Fruit fly (Drosophila melanogaster) whole organism, embryonic: ENCODE measurements around the gene Pits.

Source experiments
- BEAF-32 ChIP-seq: fragments of 200-800 bp; sonication (Bioruptor generic); optimal IDR thresholded peaks from 3 replicates; lab custom pipeline; 2017; ENCODE audit warnings: missing biosample characterization, missing genetic modification characterization, mild to moderate bottlenecking, moderate library complexity, missing genetic modification reagents
- CG10267 ChIP-seq: fragments of 200-800 bp; sonication (Bioruptor generic); optimal IDR thresholded peaks from 2 replicates; lab custom pipeline; 2018; ENCODE audit warnings: missing biosample characterization, mild to moderate bottlenecking, missing genetic modification characterization, moderate library complexity
- CG10543 ChIP-seq: fragments of 200-800 bp; sonication (Bioruptor generic); optimal IDR thresholded peaks from 3 replicates; lab custom pipeline; 2017; ENCODE audit warnings: missing biosample characterization, mild to moderate bottlenecking, missing genetic modification characterization, moderate library complexity
- CG10979 ChIP-seq: fragments of 200-800 bp; sonication (Bioruptor generic); optimal IDR thresholded peaks from 2 replicates; lab custom pipeline; 2018; ENCODE audit warnings: missing biosample characterization, mild to moderate bottlenecking, missing genetic modification characterization, moderate library complexity
- CG11456 ChIP-seq: fragments of 200-800 bp; sonication (Bioruptor generic); IDR thresholded peaks from 3 replicates; pipeline ENCODE4 v1.3.6; 2022; ENCODE audit warnings: missing biosample characterization, missing genetic modification characterization
- CG13123 ChIP-seq: fragments of 200-800 bp; sonication (Bioruptor generic); optimal IDR thresholded peaks from 2 replicates; lab custom pipeline; 2016; ENCODE audit warnings: missing biosample characterization, missing genetic modification characterization
- CG13424 ChIP-seq: fragments of 200-800 bp; sonication (Bioruptor generic); optimal IDR thresholded peaks from 2 replicates; lab custom pipeline; 2019; ENCODE audit warnings: missing biosample characterization, mild to moderate bottlenecking, missing genetic modification characterization, moderate library complexity
- CG13624 ChIP-seq: fragments of 200-800 bp; sonication (Bioruptor generic); optimal IDR thresholded peaks from 2 replicates; lab custom pipeline; 2016; ENCODE audit warnings: missing biosample characterization, missing genetic modification characterization
- CG32767 ChIP-seq: fragments of 200-800 bp; sonication (Bioruptor generic); IDR thresholded peaks from 2 replicates; pipeline ENCODE4 v1.3.6; 2022; ENCODE audit warnings: missing biosample characterization, missing genetic modification characterization
- CG4328 ChIP-seq: fragments of 200-800 bp; sonication (Bioruptor generic); optimal IDR thresholded peaks from 3 replicates; lab custom pipeline; 2017; ENCODE audit warnings: missing biosample characterization, missing genetic modification reagents, missing genetic modification characterization
- CG7928 ChIP-seq: fragments of 200-800 bp; sonication (Bioruptor generic); optimal IDR thresholded peaks from 2 replicates; lab custom pipeline; 2017; ENCODE audit warnings: missing biosample characterization, mild to moderate bottlenecking, missing genetic modification characterization
- CG9797 ChIP-seq: fragments of 200-800 bp; sonication (Bioruptor generic); optimal IDR thresholded peaks from 3 replicates; lab custom pipeline; 2018; ENCODE audit warnings: missing biosample characterization, mild to moderate bottlenecking, missing genetic modification characterization
- CG9817 ChIP-seq: fragments of 200-800 bp; sonication (Bioruptor generic); optimal IDR thresholded peaks from 2 replicates; lab custom pipeline; 2018; ENCODE audit warnings: missing biosample characterization, mild to moderate bottlenecking, missing genetic modification characterization, moderate library complexity
- CHES-1-like ChIP-seq: fragments of 200-800 bp; sonication (Bioruptor generic); optimal IDR thresholded peaks from 2 replicates; lab custom pipeline; 2016; ENCODE audit warnings: missing biosample characterization, missing genetic modification characterization
- Hsf ChIP-seq: fragments of 200-800 bp; sonication (Bioruptor generic); optimal IDR thresholded peaks from 3 replicates; lab custom pipeline; 2016; ENCODE audit warnings: missing biosample characterization, missing genetic modification characterization
- MBD-R2 ChIP-seq: fragments of 200-800 bp; sonication (Bioruptor generic); IDR thresholded peaks from 2 replicates; pipeline ENCODE4 v1.3.6; 2022; ENCODE audit warnings: missing biosample characterization, missing genetic modification characterization
- Med ChIP-seq: fragments of 200-800 bp; sonication (Bioruptor generic); peaks from one replicate; lab custom pipeline; 2016; ENCODE audit warnings: missing biosample characterization, missing genetic modification characterization, mild to moderate bottlenecking, inconsistent platforms, moderate library complexity
- Side ChIP-seq: fragments of 200-800 bp; sonication (Bioruptor generic); optimal IDR thresholded peaks from 2 replicates; lab custom pipeline; 2016; ENCODE audit warnings: missing biosample characterization, missing genetic modification characterization
- Tbp ChIP-seq: fragments of >200 bp; optimal IDR thresholded peaks from 2 replicates; lab custom pipeline; 2018; ENCODE audit warnings: missing biosample characterization, missing genetic modification characterization
- Vsx1 ChIP-seq: fragments of 200-800 bp; sonication (Bioruptor generic); optimal IDR thresholded peaks from 2 replicates; lab custom pipeline; 2017; ENCODE audit warnings: missing biosample characterization, mild to moderate bottlenecking, missing genetic modification characterization, missing genetic modification reagents
- YL-1 ChIP-seq: fragments of 200-800 bp; sonication (Bioruptor generic); optimal IDR thresholded peaks from 3 replicates; lab custom pipeline; 2017; ENCODE audit warnings: missing biosample characterization, mild to moderate bottlenecking, missing genetic modification characterization
- chinmo ChIP-seq: fragments of 200-800 bp; sonication (Bioruptor generic); IDR thresholded peaks from 4 replicates; pipeline ENCODE4 v1.3.6; 2022; ENCODE audit warnings: missing biosample characterization, missing genetic modification characterization; ENCODE audit not compliant: partially characterized antibody
- crp ChIP-seq, 2 experiments: fragments of 200-800 bp; sonication (Bioruptor generic); optimal IDR thresholded peaks; 2 replicates in 1 of 2; 3 replicates in 1 of 2; lab custom pipeline; 2017; ENCODE audit warnings: missing biosample characterization in 2 of 2, missing genetic modification characterization in 2 of 2, mild to moderate bottlenecking in 1 of 2, moderate library complexity in 1 of 2
- disco-r ChIP-seq: fragments of 200-800 bp; sonication (Bioruptor generic); optimal IDR thresholded peaks from 2 replicates; lab custom pipeline; 2016; ENCODE audit warnings: missing biosample characterization, missing genetic modification characterization
- dysf ChIP-seq: fragments of 200-800 bp; sonication (Bioruptor generic); IDR thresholded peaks from 3 replicates; pipeline ENCODE4 v1.3.6; 2022; ENCODE audit warnings: missing biosample characterization, missing genetic modification characterization
- ems ChIP-seq: fragments of 200-800 bp; sonication (Bioruptor generic); optimal IDR thresholded peaks from 3 replicates; lab custom pipeline; 2016; ENCODE audit warnings: missing biosample characterization, missing genetic modification characterization
- ewg ChIP-seq: fragments of 200-800 bp; sonication (Bioruptor generic); optimal IDR thresholded peaks from 3 replicates; lab custom pipeline; 2017; ENCODE audit warnings: mild to moderate bottlenecking, missing biosample characterization, missing genetic modification reagents, missing genetic modification characterization
- fu2 ChIP-seq: fragments of 200-800 bp; sonication (Bioruptor generic); optimal IDR thresholded peaks from 2 replicates; lab custom pipeline; 2016; ENCODE audit warnings: missing biosample characterization, missing genetic modification characterization
- kah ChIP-seq: fragments of 200-800 bp; sonication (Bioruptor generic); optimal IDR thresholded peaks from 2 replicates; lab custom pipeline; 2018; ENCODE audit warnings: missing biosample characterization, mild to moderate bottlenecking, missing genetic modification characterization
- klu ChIP-seq: fragments of 200-800 bp; sonication (Bioruptor generic); IDR thresholded peaks from 2 replicates; pipeline ENCODE4 v1.3.6; 2022; ENCODE audit warnings: missing biosample characterization, missing genetic modification characterization
- knrl ChIP-seq: fragments of 200-800 bp; sonication (Bioruptor generic); IDR thresholded peaks from 3 replicates; pipeline ENCODE4 v1.3.6; 2022; ENCODE audit warnings: missing biosample characterization, missing genetic modification characterization; ENCODE audit not compliant: partially characterized antibody
- lbe ChIP-seq: fragments of 200-800 bp; sonication (Bioruptor generic); optimal IDR thresholded peaks from 2 replicates; lab custom pipeline; 2016; ENCODE audit warnings: missing biosample characterization, mild to moderate bottlenecking, missing genetic modification characterization
- lmd ChIP-seq: fragments of 200-800 bp; sonication (Bioruptor generic); IDR thresholded peaks from 2 replicates; pipeline ENCODE4 v1.3.6; 2022; ENCODE audit warnings: missing biosample characterization, missing genetic modification characterization
- mld ChIP-seq: fragments of 200-800 bp; sonication (Bioruptor generic); IDR thresholded peaks from 3 replicates; pipeline ENCODE4 v1.3.6; 2022; ENCODE audit warnings: missing biosample characterization, missing genetic modification characterization; ENCODE audit not compliant: partially characterized antibody
- onecut ChIP-seq: fragments of 200-800 bp; sonication (Bioruptor generic); IDR thresholded peaks from 2 replicates; pipeline ENCODE4 v1.3.6; 2022; ENCODE audit warnings: missing biosample characterization, missing genetic modification characterization
- pan ChIP-seq, 4 experiments: fragments of >200 bp in 3 of 4; fragments of 200-800 bp in 1 of 4; sonication (Bioruptor generic) in 1 of 4; optimal IDR thresholded peaks in 3 of 4; IDR thresholded peaks in 1 of 4; 2 replicates each; pipeline versions ENCODE4 v1.3.6 to Lab custom; 2017 to 2022; ENCODE audit warnings: missing biosample characterization in 2 of 4, missing genetic modification characterization in 2 of 4, mixed read lengths in 1 of 4
- phol ChIP-seq: fragments of 200-800 bp; sonication (Bioruptor generic); optimal IDR thresholded peaks from 3 replicates; lab custom pipeline; 2018; ENCODE audit warnings: missing biosample characterization, mild to moderate bottlenecking, missing genetic modification characterization, moderate library complexity
- prd ChIP-seq, 3 experiments: fragments of >200 bp in 2 of 3; fragments of 200-800 bp in 1 of 3; sonication (Bioruptor generic) in 1 of 3; optimal IDR thresholded peaks in 2 of 3; IDR thresholded peaks in 1 of 3; 2 replicates in 2 of 3; 3 replicates in 1 of 3; pipeline versions ENCODE4 v1.3.6 to Lab custom; 2017 to 2022; ENCODE audit warnings: missing biosample characterization in 1 of 3, missing genetic modification characterization in 1 of 3
- pzg ChIP-seq: fragments of 200-800 bp; sonication (Bioruptor generic); optimal IDR thresholded peaks from 3 replicates; lab custom pipeline; 2018; ENCODE audit warnings: missing biosample characterization, mild to moderate bottlenecking, missing genetic modification characterization, moderate library complexity
- row ChIP-seq: fragments of 200-800 bp; sonication (Bioruptor generic); IDR thresholded peaks from 3 replicates; pipeline ENCODE4 v1.3.6; 2022; ENCODE audit warnings: missing biosample characterization, missing genetic modification characterization
- run ChIP-seq: fragments of 200-800 bp; sonication (Bioruptor generic); optimal IDR thresholded peaks from 3 replicates; lab custom pipeline; 2018; ENCODE audit warnings: missing biosample characterization, mild to moderate bottlenecking, missing genetic modification characterization
- seq ChIP-seq: fragments of 200-800 bp; sonication (Bioruptor generic); IDR thresholded peaks from 2 replicates; pipeline ENCODE4 v1.3.6; 2022; ENCODE audit warnings: missing biosample characterization, missing genetic modification characterization
- stwl ChIP-seq: fragments of 200-800 bp; sonication (Bioruptor generic); optimal IDR thresholded peaks from 3 replicates; lab custom pipeline; 2018; ENCODE audit warnings: missing biosample characterization, mild to moderate bottlenecking, missing genetic modification characterization, moderate library complexity
- sug ChIP-seq: fragments of 200-800 bp; optimal IDR thresholded peaks from 2 replicates; lab custom pipeline; 2019; ENCODE audit warnings: missing biosample characterization, mild to moderate bottlenecking, missing genetic modification characterization, moderate library complexity
- unpg ChIP-seq: fragments of 200-800 bp; sonication (Bioruptor generic); optimal IDR thresholded peaks from 3 replicates; lab custom pipeline; 2018; ENCODE audit warnings: missing biosample characterization, mild to moderate bottlenecking, missing genetic modification characterization, moderate library complexity
- z ChIP-seq: fragments of 200-800 bp; sonication (Bioruptor generic); IDR thresholded peaks from 3 replicates; pipeline ENCODE4 v1.3.6; 2022; ENCODE audit warnings: missing biosample characterization, missing genetic modification characterization

The Pits gene

dm6 chrX:12611536-12612458 is 28.8 kb upstream of the Pits start, which contains the start of the genes CG1463 and Fpgs1 (continued):
- TF ChIP-seq CG7928 (peak; percentile 25), CG4328 (GFP tag; lab: Kevin White, UChicago) (no peak), prd (optimal IDR thresholded peaks at IDR 0.05; lab: Kevin White, UChicago) (no peak), prd (GFP tag; IDR thresholded peaks at IDR 0.05; lab: Robert Waterston, UW) (peak; percentile 38; the same call in 1 of the 3 replicates), knrl (GFP tag; lab: Robert Waterston, UW) (0 out of 3 replicates have a peak, but pooled peaks have one; percentile 12), klu (no peak), YL-1 (GFP tag; lab: Kevin White, UChicago) (peak; percentile 39), CG13424 (tag; lab: Kevin White, UChicago) (peak; percentile 54), stwl (tag; lab: Kevin White, UChicago) (no peak), Side (GFP tag; lab: Kevin White, UChicago) (no peak), ewg (peak; percentile 32), z (GFP tag; lab: Robert Waterston, UW) (peak; percentile 86), chinmo (0 out of 4 replicates have a peak, but pooled peaks have one; percentile 4), lmd (GFP tag; lab: Robert Waterston, UW) (peak; percentile 47; the same call in 1 of the 2 replicates), sug (tag; lab: Kevin White, UChicago) (peak; percentile 30), Vsx1 (GFP tag; lab: Kevin White, UChicago) (no peak), dysf (GFP tag; lab: Robert Waterston, UW) (peak; percentile 44; the same call in 2 of the 3 replicates), CHES-1-like (GFP tag; lab: Kevin White, UChicago) (peak; percentile 77), BEAF-32 (GFP tag; lab: Kevin White, UChicago) (peak; percentile 48), CG10979 (peak; percentile 13), CG13624 (GFP tag; lab: Kevin White, UChicago) (peak; percentile 17), CG11456 (GFP tag; lab: Robert Waterston, UW) (no peak), run (tag; lab: Kevin White, UChicago) (no peak), disco-r (GFP tag; lab: Kevin White, UChicago) (no peak), Tbp (GFP tag; lab: Kevin White, UChicago) (peak; percentile 86), CG13123 (GFP tag; lab: Kevin White, UChicago) (no peak), CG10543 (GFP tag; lab: Kevin White, UChicago) (peak; percentile 37), mld (0 out of 3 replicates have a peak, but pooled peaks have one; percentile 44), crp (GFP tag; optimal IDR thresholded peaks at IDR 0.05; lab: Kevin White, UChicago) (peak; percentile 19 to 91), row (GFP tag; lab: Robert Waterston, UW) (peak; percentile 88), onecut (GFP tag; lab: Robert Waterston, UW) (no peak), unpg (GFP tag; lab: Kevin White, UChicago) (no peak), CG10267 (tag; lab: Kevin White, UChicago) (peak; percentile 28), CG32767 (no peak), phol (tag; lab: Kevin White, UChicago) (peak; percentile 43), CG9797 (GFP tag; lab: Kevin White, UChicago) (peak; percentile 14), CG9817 (tag; lab: Kevin White, UChicago) (peak; percentile 29), fu2 (GFP tag; lab: Kevin White, UChicago) (peak; percentile 53), Hsf (GFP tag; lab: Kevin White, UChicago) (peak; percentile 3), Med (peak; percentile 81), seq (GFP tag; lab: Robert Waterston, UW) (no peak), lbe (GFP tag; lab: Kevin White, UChicago) (peak; percentile 1), kah (peak; percentile 68), pan (optimal IDR thresholded peaks at IDR 0.05; lab: Kevin White, UChicago) (no peak), pan (GFP tag; optimal IDR thresholded peaks at IDR 0.05 in 1 of 2, IDR thresholded peaks at IDR 0.05 in 1 of 2) (peak in 1 of 2 experiments; percentile 53), MBD-R2 (peak; percentile 61; the same call in 1 of the 2 replicates), ems (GFP tag; lab: Kevin White, UChicago) (peak; percentile 5), pzg (GFP tag; lab: Kevin White, UChicago) (peak; percentile 32)
